Worm (Caenorhabditis elegans) whole organism, young adult: ENCODE measurements around the gene B0336.7.

ENCODE experiments used
- B0019.2 ChIP-seq: fragments of 200-800 bp; sonication (Bioruptor generic); conservative IDR thresholded peaks from 2 replicates; pipeline ENCODE4 v1.3.6; 2022; ENCODE audit warnings: missing genetic modification reagents, missing genetic modification characterization, missing compliant biosample characterization
- B0336.3 ChIP-seq: fragments of 200-800 bp; sonication (Bioruptor generic); IDR thresholded peaks from 2 replicates; pipeline ENCODE4 v1.3.6; 2022; ENCODE audit warnings: missing genetic modification characterization, missing compliant biosample characterization
- D2030.7 ChIP-seq: fragments of 200-800 bp; sonication (Bioruptor generic); IDR thresholded peaks from 2 replicates; pipeline ENCODE4 v1.3.6; 2022; ENCODE audit warnings: missing genetic modification reagents, missing genetic modification characterization, missing compliant biosample characterization
- F10E7.11 ChIP-seq: sonication (generic microtip); optimal IDR thresholded peaks from 2 replicates; lab custom pipeline; 2017; ENCODE audit warnings: mild to moderate bottlenecking, missing genetic modification characterization, moderate library complexity, missing compliant biosample characterization
- F23B12.7 ChIP-seq: sonication (generic microtip); optimal IDR thresholded peaks from 2 replicates; lab custom pipeline; 2017; ENCODE audit warnings: missing genetic modification characterization, mild to moderate bottlenecking, missing compliant biosample characterization, antibody characterized with exemption, moderate library complexity; ENCODE audit not compliant: insufficient read depth
- F33H1.4 ChIP-seq: fragments of 200-800 bp; sonication (Bioruptor generic); IDR thresholded peaks from 2 replicates; pipeline ENCODE4 v1.3.6; 2022; ENCODE audit warnings: missing genetic modification reagents, missing genetic modification characterization, missing compliant biosample characterization
- F39B2.1 ChIP-seq: fragments of 200-800 bp; sonication (Bioruptor generic); IDR thresholded peaks from 2 replicates; pipeline ENCODE4 v1.3.6; 2022; ENCODE audit warnings: missing genetic modification reagents, missing genetic modification characterization, missing compliant biosample characterization
- Y53F4B.3 ChIP-seq: fragments of 200-800 bp; sonication (Bioruptor generic); IDR thresholded peaks from 2 replicates; pipeline ENCODE4 v1.3.6; 2022; ENCODE audit warnings: missing genetic modification reagents, missing genetic modification characterization, missing compliant biosample characterization
- Y53G8AR.9 ChIP-seq: fragments of 200-800 bp; sonication (Bioruptor generic); conservative IDR thresholded peaks from 2 replicates; pipeline ENCODE4 v1.3.6; 2022; ENCODE audit warnings: missing genetic modification reagents, missing genetic modification characterization, missing compliant biosample characterization
- Y95B8A.8 ChIP-seq: fragments of 200-800 bp; sonication (Bioruptor generic); IDR thresholded peaks from 2 replicates; pipeline ENCODE4 v1.3.6; 2022; ENCODE audit warnings: missing genetic modification reagents, missing genetic modification characterization, missing compliant biosample characterization
- ZK185.1 ChIP-seq: sonication (generic microtip); optimal IDR thresholded peaks from 2 replicates; lab custom pipeline; 2016; ENCODE audit warnings: mild to moderate bottlenecking, missing genetic modification characterization, missing compliant biosample characterization; ENCODE audit not compliant: poor library complexity, severe bottlenecking
- atf-7 ChIP-seq: sonication (generic microtip); optimal IDR thresholded peaks from 2 replicates; lab custom pipeline; 2017; ENCODE audit warnings: mild to moderate bottlenecking, missing genetic modification characterization, missing compliant biosample characterization
- attf-5 ChIP-seq: fragments of 200-800 bp; sonication (Bioruptor generic); optimal IDR thresholded peaks from 2 replicates; lab custom pipeline; 2018; ENCODE audit warnings: mild to moderate bottlenecking, missing genetic modification characterization, missing compliant biosample characterization
- ccch-3 ChIP-seq: fragments of 200-800 bp; sonication (Bioruptor generic); optimal IDR thresholded peaks from 2 replicates; lab custom pipeline; 2018; ENCODE audit warnings: mild to moderate bottlenecking, missing genetic modification characterization, missing compliant biosample characterization
- cebp-2 ChIP-seq: fragments of 200-800 bp; sonication (Bioruptor generic); IDR thresholded peaks from 2 replicates; pipeline ENCODE4 v1.3.6; 2022; ENCODE audit warnings: missing genetic modification characterization, missing compliant biosample characterization
- ceh-91 ChIP-seq: fragments of 200-800 bp; sonication (Bioruptor generic); IDR thresholded peaks from 2 replicates; pipeline ENCODE4 v1.3.6; 2022; ENCODE audit warnings: missing genetic modification reagents, missing genetic modification characterization, missing compliant biosample characterization
- chd-7 ChIP-seq: sonication (generic microtip); optimal IDR thresholded peaks from 2 replicates; lab custom pipeline; 2016; ENCODE audit warnings: mild to moderate bottlenecking, missing genetic modification characterization, moderate library complexity, missing compliant biosample characterization
- dox-1 ChIP-seq: fragments of 200-800 bp; sonication (Bioruptor generic); IDR thresholded peaks from 2 replicates; pipeline ENCODE4 v1.3.6; 2022; ENCODE audit warnings: missing genetic modification reagents, missing genetic modification characterization, missing compliant biosample characterization
- ekl-4 ChIP-seq: fragments of 200-800 bp; sonication (Bioruptor generic); IDR thresholded peaks from 2 replicates; pipeline ENCODE4 v1.3.6; 2022; ENCODE audit warnings: missing genetic modification reagents, missing genetic modification characterization, missing compliant biosample characterization
- gei-17 ChIP-seq: fragments of 200-800 bp; sonication (Bioruptor generic); optimal IDR thresholded peaks from 2 replicates; lab custom pipeline; 2018; ENCODE audit warnings: mild to moderate bottlenecking, missing genetic modification characterization, missing compliant biosample characterization
- hmg-20 ChIP-seq: fragments of 200-800 bp; sonication (Bioruptor generic); IDR thresholded peaks from 2 replicates; pipeline ENCODE4 v1.3.6; 2022; ENCODE audit warnings: missing genetic modification reagents, missing genetic modification characterization, missing compliant biosample characterization
- let-526 ChIP-seq: fragments of 200-800 bp; sonication (Bioruptor generic); IDR thresholded peaks from 2 replicates; pipeline ENCODE4 v1.3.6; 2022; ENCODE audit warnings: missing genetic modification reagents, missing genetic modification characterization, missing compliant biosample characterization
- lin-35 ChIP-seq, 3 experiments: fragments of 150-350 bp in 2 of 3; sonication (generic microtip) in 1 of 3; optimal IDR thresholded peaks; 2 replicates each; lab custom pipeline; 2014 to 2018; ENCODE audit warnings: missing biosample characterization in 3 of 3, missing genetic modification characterization in 3 of 3, missing genetic modification reagents in 3 of 3
- lin-40 ChIP-seq: sonication (generic microtip); optimal IDR thresholded peaks from 2 replicates; lab custom pipeline; 2016; ENCODE audit warnings: missing genetic modification characterization, mild to moderate bottlenecking, missing compliant biosample characterization, missing genotype, missing genetic modification reagents
- lin-54 ChIP-seq: fragments of 200-800 bp; sonication (Bioruptor generic); optimal IDR thresholded peaks from 2 replicates; lab custom pipeline; 2018; ENCODE audit warnings: mild to moderate bottlenecking, missing genetic modification characterization, missing compliant biosample characterization
- lir-1 ChIP-seq: fragments of 200-800 bp; sonication (Bioruptor generic); conservative IDR thresholded peaks from 2 replicates; pipeline ENCODE4 v1.3.6; 2022; ENCODE audit warnings: missing genetic modification reagents, missing genetic modification characterization, missing compliant biosample characterization
- lsl-1 ChIP-seq: fragments of 200-800 bp; sonication (Bioruptor generic); optimal IDR thresholded peaks from 2 replicates; lab custom pipeline; 2018; ENCODE audit warnings: mild to moderate bottlenecking, missing genetic modification characterization, moderate library complexity, missing compliant biosample characterization
- lsy-27 ChIP-seq: sonication (generic microtip); optimal IDR thresholded peaks from 2 replicates; lab custom pipeline; 2017; ENCODE audit warnings: missing genetic modification characterization, mild to moderate bottlenecking, missing compliant biosample characterization, antibody characterized with exemption, missing genotype, borderline replicate concordance; ENCODE audit not compliant: insufficient read depth
- madf-3 ChIP-seq: fragments of 200-800 bp; sonication (Bioruptor generic); IDR thresholded peaks from 2 replicates; pipeline ENCODE4 v1.3.6; 2022; ENCODE audit warnings: missing genetic modification reagents, missing genetic modification characterization, missing compliant biosample characterization
- madf-6 ChIP-seq: fragments of 200-800 bp; sonication (Bioruptor generic); IDR thresholded peaks from 2 replicates; pipeline ENCODE4 v1.3.6; 2022; ENCODE audit warnings: missing genetic modification reagents, missing genetic modification characterization, missing compliant biosample characterization
- madf-8 ChIP-seq: fragments of 200-800 bp; sonication (Bioruptor generic); conservative IDR thresholded peaks from 2 replicates; pipeline ENCODE4 v1.3.6; 2022; ENCODE audit warnings: missing genetic modification reagents, missing genetic modification characterization, missing compliant biosample characterization
- nhr-80 ChIP-seq: sonication (generic microtip); optimal IDR thresholded peaks from 2 replicates; lab custom pipeline; 2016; ENCODE audit warnings: missing genetic modification characterization, missing compliant biosample characterization
- pbrm-1 ChIP-seq: fragments of 200-800 bp; sonication (Bioruptor generic); IDR thresholded peaks from 2 replicates; pipeline ENCODE4 v1.3.6; 2022; ENCODE audit warnings: missing genetic modification reagents, missing genetic modification characterization, missing compliant biosample characterization
- pha-4 ChIP-seq: fragments of 150-350 bp; sonication (generic microtip); optimal IDR thresholded peaks from 2 replicates; lab custom pipeline; 2014; ENCODE audit warnings: missing biosample characterization, missing genetic modification reagents, missing genetic modification characterization
- rpc-1 ChIP-seq, 2 experiments: fragments of 150-350 bp in 1 of 2; sonication (generic microtip) in 1 of 2; optimal IDR thresholded peaks; 2 replicates each; lab custom pipeline; 2014 to 2018; ENCODE audit warnings: missing biosample characterization in 1 of 2, missing genetic modification characterization in 1 of 2, missing genetic modification reagents in 1 of 2, missing genotype in 1 of 2
- snpc-1.1 ChIP-seq: sonication (generic microtip); optimal IDR thresholded peaks from 2 replicates; lab custom pipeline; 2017; ENCODE audit warnings: missing genetic modification characterization, mild to moderate bottlenecking, missing compliant biosample characterization, antibody characterized with exemption, moderate library complexity, missing genotype, missing genetic modification reagents; ENCODE audit not compliant: insufficient read depth
- snpc-4 ChIP-seq, 5 experiments: fragments of 150-350 bp in 1 of 5; sonication (generic microtip) in 4 of 5; optimal IDR thresholded peaks; 2 replicates each; lab custom pipeline; 2014 to 2018; ENCODE audit warnings: missing genetic modification characterization in 5 of 5, missing biosample characterization in 3 of 5, antibody characterized with exemption in 2 of 5, mild to moderate bottlenecking in 2 of 5, missing compliant biosample characterization in 2 of 5, missing genotype in 2 of 5, moderate library complexity in 2 of 5, missing genetic modification reagents in 1 of 5
- somi-1 ChIP-seq: fragments of 200-800 bp; sonication (Bioruptor generic); optimal IDR thresholded peaks from 2 replicates; lab custom pipeline; 2018; ENCODE audit warnings: mild to moderate bottlenecking, missing genetic modification characterization, missing compliant biosample characterization
- sptf-2 ChIP-seq: fragments of 200-800 bp; sonication (Bioruptor generic); optimal IDR thresholded peaks from 2 replicates; lab custom pipeline; 2018; ENCODE audit warnings: mild to moderate bottlenecking, missing genetic modification characterization, missing compliant biosample characterization
- tlf-1 ChIP-seq: fragments of 200-800 bp; sonication (Bioruptor generic); optimal IDR thresholded peaks from 2 replicates; lab custom pipeline; 2018; ENCODE audit warnings: mild to moderate bottlenecking, missing genetic modification characterization, missing compliant biosample characterization
- xnd-1 ChIP-seq: sonication (generic microtip); optimal IDR thresholded peaks from 2 replicates; lab custom pipeline; 2016; ENCODE audit warnings: missing genotype, missing genetic modification reagents, missing genetic modification characterization, missing compliant biosample characterization
- ztf-18 ChIP-seq: sonication (generic microtip); optimal IDR thresholded peaks from 2 replicates; lab custom pipeline; 2016; ENCODE audit warnings: missing genotype, mild to moderate bottlenecking, missing genetic modification characterization, missing compliant biosample characterization
- ztf-25 ChIP-seq: fragments of 200-800 bp; sonication (Bioruptor generic); IDR thresholded peaks from 2 replicates; pipeline ENCODE4 v1.3.6; 2022; ENCODE audit warnings: missing genetic modification reagents, missing genetic modification characterization, missing compliant biosample characterization
- ztf-26 ChIP-seq: sonication (generic microtip); optimal IDR thresholded peaks from 2 replicates; lab custom pipeline; 2017; ENCODE audit warnings: missing genetic modification characterization, missing compliant biosample characterization

The B0336.7 gene

DNA sequence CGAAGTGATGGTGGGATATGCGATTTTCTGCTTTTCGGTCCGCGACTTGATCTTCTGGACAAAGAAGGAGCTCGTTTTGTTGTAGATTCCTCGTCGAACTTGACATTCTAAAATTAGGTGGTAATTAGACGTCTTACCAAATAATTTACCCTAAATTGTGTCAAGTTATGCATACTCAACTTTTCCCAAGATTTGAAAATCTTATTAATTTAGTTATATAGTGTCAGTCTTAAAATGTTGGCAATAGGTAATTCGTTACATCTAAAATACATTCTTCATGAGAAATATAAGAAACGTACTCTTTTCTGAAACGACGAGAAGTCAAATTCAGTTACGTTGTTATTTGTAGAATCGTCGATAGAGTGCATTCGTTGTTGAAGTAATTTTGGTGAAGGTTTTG, 10.4 kb upstream of the B0336.7 start:
- TF ChIP-seq let-526 (GFP tag; lab: Robert Waterston, UW) (no peak), chd-7 (no peak), ccch-3 (GFP tag; lab: Kevin White, UChicago) (no peak), hmg-20 (GFP tag; lab: Robert Waterston, UW) (no peak), F33H1.4 (no peak), rpc-1 (optimal IDR thresholded peaks at IDR 0.05; lab: Kevin White, UChicago) (no peak), rpc-1 (tag; optimal IDR thresholded peaks at IDR 0.05; lab: Kevin White, UChicago) (no peak), lin-54 (GFP tag; lab: Kevin White, UChicago) (no peak), Y53G8AR.9 (GFP tag; lab: Robert Waterston, UW) (no peak), ztf-26 (no peak), pbrm-1 (GFP tag; lab: Robert Waterston, UW) (no peak), D2030.7 (GFP tag; lab: Robert Waterston, UW) (no peak), snpc-4 (GFP tag; optimal IDR thresholded peaks at IDR 0.05; lab: Kevin White, UChicago) (no peak), snpc-4 (tag; optimal IDR thresholded peaks at IDR 0.05; lab: Kevin White, UChicago) (no peak), lir-1 (no peak)

DNA sequence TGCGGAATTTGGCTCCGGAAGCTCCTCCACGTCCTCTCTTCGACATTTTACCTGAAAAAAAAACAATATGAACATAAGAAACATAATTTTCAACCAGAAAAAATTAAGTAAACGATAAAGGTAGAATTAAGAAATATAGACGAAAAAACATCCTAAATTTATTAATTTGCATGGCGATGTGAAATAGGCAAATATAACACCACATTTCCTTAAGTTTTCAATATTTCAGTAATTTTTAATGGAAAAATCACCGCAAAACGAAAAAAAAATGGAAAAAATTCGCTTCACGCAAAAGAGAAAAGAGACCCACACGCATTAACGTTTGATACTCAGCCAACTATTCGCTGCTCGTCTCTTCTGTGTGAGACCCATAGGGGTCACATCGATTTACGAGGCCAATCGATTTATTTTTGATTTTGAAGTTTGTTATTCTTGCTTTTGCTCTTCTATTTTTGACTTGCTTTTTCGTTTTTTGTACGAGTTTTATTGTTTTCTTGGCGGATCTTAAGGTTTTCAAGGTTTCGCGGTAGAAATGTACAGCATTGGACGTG, 9.0 kb upstream of the B0336.7 start, which contains the start of gene rpl-23:
Gene rpl-23, minus strand, starts transcription at position 51 of the 551 bp plus-strand sequence.
- no peak for TF ChIP-seq sptf-2
- TF ChIP-seq F39B2.1 (GFP tag; lab: Robert Waterston, UW), result no peak
- TF ChIP-seq Y53G8AR.9 (GFP tag; lab: Robert Waterston, UW), result peak; percentile 85
- TF ChIP-seq attf-5 (GFP tag; lab: Kevin White, UChicago), result peak; percentile 91
- TF ChIP-seq ekl-4 (GFP tag; lab: Robert Waterston, UW), result peak; percentile 67; the same call in 1 of the 2 replicates
- peak; percentile 74; the same call in 1 of the 2 replicates for TF ChIP-seq Y95B8A.8 (GFP tag; lab: Robert Waterston, UW)
- peak; percentile 68 for TF ChIP-seq ceh-91
- TF ChIP-seq ZK185.1 (tag; lab: Kevin White, UChicago), result peak; percentile 81
- no peak for TF ChIP-seq somi-1 (GFP tag; lab: Kevin White, UChicago)
- TF ChIP-seq madf-6 (GFP tag; lab: Robert Waterston, UW), result peak; percentile 80
- no peak for TF ChIP-seq gei-17 (GFP tag; lab: Kevin White, UChicago)
- peak; percentile 71 for TF ChIP-seq lin-40 (tag; lab: Kevin White, UChicago)
- TF ChIP-seq pha-4, result peak; percentile 18
- no peak for TF ChIP-seq F10E7.11 (tag; lab: Kevin White, UChicago)
- TF ChIP-seq nhr-80, result peak; percentile 5
- peak; percentile 60; the same call in 1 of the 2 replicates for TF ChIP-seq dox-1 (GFP tag; lab: Robert Waterston, UW)
- TF ChIP-seq madf-3 (GFP tag; lab: Robert Waterston, UW), result peak; percentile 86
- peak; percentile 67 for TF ChIP-seq tlf-1 (GFP tag; lab: Kevin White, UChicago)
- TF ChIP-seq madf-8, result peak; percentile 41
- TF ChIP-seq B0019.2 (GFP tag; lab: Robert Waterston, UW), result peak; percentile 48; the same call in 1 of the 2 replicates
- TF ChIP-seq F23B12.7 (tag; lab: Kevin White, UChicago), result peak; percentile 92
- no peak for TF ChIP-seq Y53F4B.3 (GFP tag; lab: Robert Waterston, UW)
- no peak for TF ChIP-seq atf-7
- peak; percentile 57 for TF ChIP-seq snpc-4 (GFP tag; optimal IDR thresholded peaks at IDR 0.05; lab: Kevin White, UChicago)
- peak; percentile 32 to 85 (median 59) for TF ChIP-seq snpc-4 (tag; optimal IDR thresholded peaks at IDR 0.05; lab: Kevin White, UChicago)
- peak in 1 of 3 experiments; percentile 85 for TF ChIP-seq lin-35 (GFP tag; optimal IDR thresholded peaks at IDR 0.05; lab: Kevin White, UChicago)
- TF ChIP-seq lsl-1 (GFP tag; lab: Kevin White, UChicago), result peak; percentile 62
- no peak for TF ChIP-seq cebp-2 (GFP tag; lab: Robert Waterston, UW)
- peak; percentile 54 for TF ChIP-seq snpc-1.1 (tag; lab: Kevin White, UChicago)
- peak; percentile 40 for TF ChIP-seq ztf-18 (tag; lab: Kevin White, UChicago)
- TF ChIP-seq pbrm-1 (GFP tag; lab: Robert Waterston, UW), result peak; percentile 67
- TF ChIP-seq B0336.3 (GFP tag; lab: Robert Waterston, UW), result no peak
- peak; percentile 53 for TF ChIP-seq lsy-27
- TF ChIP-seq ztf-25 (GFP tag; lab: Robert Waterston, UW), result no peak
- TF ChIP-seq xnd-1 (tag; lab: Kevin White, UChicago), result peak; percentile 10
